Worm (Caenorhabditis elegans): ENCODE measurements around the gene nhr-192.

DNA sequence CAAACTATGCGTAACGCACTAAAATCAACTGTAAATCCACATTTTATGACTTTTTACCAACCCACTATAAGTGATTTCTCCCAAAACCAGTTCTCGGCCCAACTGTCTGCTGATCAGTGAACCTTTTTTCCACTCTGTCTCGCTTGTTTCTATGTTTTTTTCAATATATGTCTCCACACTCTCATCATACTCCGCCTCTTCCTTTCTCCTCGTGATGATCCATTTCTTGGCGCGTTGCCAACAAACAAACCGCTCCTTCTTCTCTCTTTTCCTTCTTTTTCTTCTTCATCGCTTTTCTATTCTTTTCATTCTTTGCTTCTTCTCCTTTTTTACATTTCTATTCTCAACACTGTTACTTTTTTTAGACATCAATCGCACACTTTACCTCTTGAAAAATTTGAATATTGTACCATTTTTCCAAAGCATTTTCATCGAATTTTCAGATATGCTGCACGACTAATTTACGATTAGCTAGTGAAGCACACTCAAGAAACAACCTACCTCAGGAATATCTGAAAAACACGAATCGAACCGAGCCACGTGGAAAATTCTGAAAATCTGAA, 27.1 kb downstream of the nhr-192 start, which contains the start of gene T06E8.8:
- TF ChIP-seq K09A11.1 (tag; optimal IDR thresholded peaks at IDR 0.05; ENCODE audit: insufficient read depth) (no peak), odd-2 (tag; optimal IDR thresholded peaks at IDR 0.05) (no peak), pqm-1 (tag; optimal IDR thresholded peaks at IDR 0.05) (no peak)

All from whole organism, late embryonic.